Worm (Caenorhabditis elegans): ENCODE measurements around the gene ins-9.

The ins-9 gene

DNA sequence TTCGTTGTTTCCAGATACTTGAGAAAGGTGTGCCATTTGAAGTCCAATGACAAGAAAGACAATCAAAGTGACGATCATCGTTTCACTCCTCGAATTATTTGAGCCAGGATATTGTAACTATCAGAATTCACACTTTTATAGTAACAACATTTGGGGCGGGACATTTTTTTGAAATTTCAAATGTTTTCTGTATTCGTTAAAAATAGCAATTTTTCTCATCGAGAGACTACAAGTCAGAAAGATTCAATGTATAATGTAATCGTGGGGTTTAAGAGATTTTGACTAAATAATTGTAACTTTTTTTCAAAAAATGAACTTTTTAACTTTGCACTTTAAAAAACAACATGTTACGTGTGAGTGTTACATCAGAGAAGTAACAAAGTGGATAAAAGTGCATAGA is at the start of gene ins-9:
TSS of gene ins-9 (minus strand) at position 101 of the 400 bp plus-strand sequence.
- TF ChIP-seq ref-2 (tag; optimal IDR thresholded peaks at IDR 0.05) (no peak), ztf-16 (tag; optimal IDR thresholded peaks at IDR 0.05) (no peak), zip-5 (tag; optimal IDR thresholded peaks at IDR 0.05) (no peak), ceh-31 (tag; optimal IDR thresholded peaks at IDR 0.05) (no peak)

DNA sequence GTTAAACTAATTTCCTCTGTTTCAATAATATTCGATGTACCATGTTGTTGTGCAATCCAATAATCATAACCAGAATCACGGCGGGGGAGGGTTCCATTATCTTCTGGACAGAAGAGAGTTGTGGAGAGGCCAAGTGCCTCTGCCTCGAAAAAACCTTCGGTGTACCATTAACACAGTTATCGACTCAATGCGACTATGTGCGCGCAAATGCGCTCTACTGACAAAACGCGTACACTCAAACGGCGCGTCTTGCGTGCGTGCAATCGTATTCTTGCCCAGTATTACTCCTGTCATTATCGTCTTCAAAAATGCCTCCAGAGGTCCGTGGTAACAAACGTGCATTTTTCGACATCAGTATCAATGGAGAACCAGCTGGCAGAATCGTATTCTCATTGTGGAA is 44.6 kb upstream of the ins-9 start, which contains the start of gene cyn-8:
TSS of gene cyn-8 (plus strand) at position 217 of the 400 bp plus-strand sequence.
- TF ChIP-seq tbx-2 (tag; optimal IDR thresholded peaks at IDR 0.05), result peak; percentile 23
- TF ChIP-seq ref-2 (tag; optimal IDR thresholded peaks at IDR 0.05), result peak; percentile 56
- peak; percentile 72 for TF ChIP-seq unc-42 (tag; optimal IDR thresholded peaks at IDR 0.05)
- TF ChIP-seq ceh-31 (tag; optimal IDR thresholded peaks at IDR 0.05), result peak; percentile 38
- no peak for TF ChIP-seq ceh-19 (GFP tag; optimal IDR thresholded peaks at IDR 0.05)
- TF ChIP-seq elt-2 (tag; optimal IDR thresholded peaks at IDR 0.05), result peak; percentile 39
- no peak for TF ChIP-seq pqm-1 (tag; optimal IDR thresholded peaks at IDR 0.05)

ce11 chrX:8905089-8905488 is 38.6 kb upstream of the ins-9 start, which contains the start of gene ensh-1:
ensh-1 (plus strand) TSS chrX:8905389.
- TF ChIP-seq mec-3 (tag; optimal IDR thresholded peaks at IDR 0.05; ENCODE audit: borderline replicate concordance) (no peak), lim-6 (tag; optimal IDR thresholded peaks at IDR 0.05) (no peak), tbx-7 (tag; optimal IDR thresholded peaks at IDR 0.05) (no peak)

ce11 chrX:8902920-8903319 is 36.5 kb upstream of the ins-9 start:
- TF ChIP-seq che-1 (tag; optimal IDR thresholded peaks at IDR 0.05) (no peak), npax-4 (tag; optimal IDR thresholded peaks at IDR 0.05) (no peak), nhr-232 (tag; optimal IDR thresholded peaks at IDR 0.05) (no peak), T23F11.4 (GFP tag; optimal IDR thresholded peaks at IDR 0.05) (no peak), ahr-1 (tag; optimal IDR thresholded peaks at IDR 0.05) (no peak), ceh-14 (tag; optimal IDR thresholded peaks at IDR 0.05) (no peak), ceh-45 (GFP tag; IDR thresholded peaks at IDR 0.05) (no peak), pha-2 (tag; optimal IDR thresholded peaks at IDR 0.05) (no peak), elt-2 (tag; optimal IDR thresholded peaks at IDR 0.05) (no peak), sox-2 (GFP tag; IDR thresholded peaks at IDR 0.05) (no peak), ztf-16 (tag; optimal IDR thresholded peaks at IDR 0.05) (no peak), tbx-7 (tag; optimal IDR thresholded peaks at IDR 0.05) (no peak), ceh-2 (tag; optimal IDR thresholded peaks at IDR 0.05) (no peak)

DNA sequence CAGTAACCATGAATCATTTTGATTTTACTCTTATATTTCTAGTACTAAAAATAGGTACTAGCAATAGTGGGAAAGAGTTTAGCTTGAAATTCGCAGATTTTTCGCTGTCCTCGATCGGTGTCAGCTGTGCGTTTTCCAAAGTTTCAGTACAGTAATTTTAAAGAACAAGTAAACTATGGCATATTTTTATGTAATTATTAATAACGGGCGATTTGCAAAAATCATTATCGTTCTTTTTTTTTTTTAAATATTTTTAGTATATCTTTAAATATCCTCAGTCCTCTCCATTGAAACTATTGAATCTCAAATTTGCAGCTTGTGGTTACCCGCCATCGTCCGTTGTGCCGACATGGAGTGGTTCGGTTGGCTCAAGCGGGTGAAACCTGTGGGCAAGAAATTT is 26.3 kb upstream of the ins-9 start, which contains the start of gene C13E3.1:
TSS of gene C13E3.1 (plus strand) at position 301 of the 400 bp plus-strand sequence.
- TF ChIP-seq hlh-13 (GFP tag; optimal IDR thresholded peaks at IDR 0.05), result no peak
- TF ChIP-seq unc-42 (tag; optimal IDR thresholded peaks at IDR 0.05), result no peak
- no peak for TF ChIP-seq elt-4 (tag; optimal IDR thresholded peaks at IDR 0.05)
- no peak for TF ChIP-seq C38D4.7 (GFP tag; optimal IDR thresholded peaks at IDR 0.05)
- TF ChIP-seq ceh-18 (tag; optimal IDR thresholded peaks at IDR 0.05), result no peak
- no peak for TF ChIP-seq fkh-10 (GFP tag; optimal IDR thresholded peaks at IDR 0.05)
- TF ChIP-seq pax-1 (tag; optimal IDR thresholded peaks at IDR 0.05), result no peak
- no peak for TF ChIP-seq unc-3 (GFP tag; conservative IDR thresholded peaks at IDR 0.05)
- no peak for TF ChIP-seq unc-3 (tag; optimal IDR thresholded peaks at IDR 0.05)
- TF ChIP-seq lim-6 (tag; optimal IDR thresholded peaks at IDR 0.05), result no peak
- no peak for TF ChIP-seq ref-2 (tag; optimal IDR thresholded peaks at IDR 0.05)
- TF ChIP-seq fkh-6 (tag; optimal IDR thresholded peaks at IDR 0.05), result no peak
- TF ChIP-seq pha-4 (tag; optimal IDR thresholded peaks at IDR 0.05), result no peak
- no peak for TF ChIP-seq lin-11 (tag; optimal IDR thresholded peaks at IDR 0.05)

- no peak for TF ChIP-seq ceh-30 (tag; optimal IDR thresholded peaks at IDR 0.05)
- TF ChIP-seq pag-3 (tag; optimal IDR thresholded peaks at IDR 0.05; ENCODE audit: borderline replicate concordance), result no peak
- no peak for TF ChIP-seq lim-6 (tag; optimal IDR thresholded peaks at IDR 0.05)
- no peak for TF ChIP-seq eyg-1 (tag; optimal IDR thresholded peaks at IDR 0.05)
- TF ChIP-seq elt-2 (tag; optimal IDR thresholded peaks at IDR 0.05), result peak; percentile 74
These were observed 25.0 kb upstream of the ins-9 start for ce11 chrX:8891393-8891953.

Measured in whole organism, late embryonic.